Fruit fly (Drosophila melanogaster) whole organism, embryonic: ENCODE results near the gene CG15362.
A peak's percentile ranks its signal among the peaks of the same experiment; 100 is the strongest.

ENCODE experiments used
- CG10543 ChIP-seq: fragments of 200-800 bp; sonication (Bioruptor generic); optimal IDR thresholded peaks from 3 replicates; lab custom pipeline; 2017; ENCODE audit warnings: missing biosample characterization, mild to moderate bottlenecking, missing genetic modification characterization, moderate library complexity
- CG12071 ChIP-seq: fragments of 200-800 bp; sonication (Bioruptor generic); optimal IDR thresholded peaks from 3 replicates; lab custom pipeline; 2018; ENCODE audit warnings: missing biosample characterization, mild to moderate bottlenecking, missing genetic modification characterization
- CG12769 ChIP-seq: fragments of 200-800 bp; sonication (Bioruptor generic); optimal IDR thresholded peaks from 2 replicates; lab custom pipeline; 2019; ENCODE audit warnings: missing biosample characterization, mild to moderate bottlenecking, missing genetic modification characterization, moderate library complexity
- CG12942 ChIP-seq: fragments of 200-800 bp; sonication (Bioruptor generic); optimal IDR thresholded peaks from 3 replicates; lab custom pipeline; 2016; ENCODE audit warnings: missing biosample characterization, missing genetic modification characterization
- CG13624 ChIP-seq: fragments of 200-800 bp; sonication (Bioruptor generic); optimal IDR thresholded peaks from 2 replicates; lab custom pipeline; 2016; ENCODE audit warnings: missing biosample characterization, missing genetic modification characterization
- CG13775 ChIP-seq: fragments of 200-800 bp; sonication (Bioruptor generic); optimal IDR thresholded peaks from 3 replicates; lab custom pipeline; 2017; ENCODE audit warnings: missing biosample characterization, mild to moderate bottlenecking, missing genetic modification characterization
- CG18599 ChIP-seq: fragments of 200-800 bp; sonication (Bioruptor generic); optimal IDR thresholded peaks from 3 replicates; lab custom pipeline; 2017; ENCODE audit warnings: missing biosample characterization, missing genetic modification characterization, mild to moderate bottlenecking, moderate library complexity, missing genetic modification reagents
- CG2120 ChIP-seq: fragments of 200-800 bp; sonication (Bioruptor generic); optimal IDR thresholded peaks from 3 replicates; lab custom pipeline; 2016; ENCODE audit warnings: missing biosample characterization, missing genetic modification characterization
- CG2129 ChIP-seq: fragments of 200-800 bp; sonication (Bioruptor generic); IDR thresholded peaks from 2 replicates; pipeline ENCODE4 v1.3.6; 2022; ENCODE audit warnings: missing biosample characterization, missing genetic modification characterization; ENCODE audit not compliant: partially characterized antibody
- CG30403 ChIP-seq: fragments of 200-800 bp; sonication (Bioruptor generic); optimal IDR thresholded peaks from 3 replicates; lab custom pipeline; 2016; ENCODE audit warnings: missing biosample characterization, missing genetic modification characterization
- CG3065 ChIP-seq: fragments of 200-800 bp; sonication (Bioruptor generic); optimal IDR thresholded peaks from 2 replicates; lab custom pipeline; 2016; ENCODE audit warnings: missing biosample characterization, missing genetic modification characterization
- CG31441 ChIP-seq: fragments of 200-800 bp; sonication (Bioruptor generic); IDR thresholded peaks from 2 replicates; pipeline ENCODE4 v1.3.6; 2022; ENCODE audit warnings: missing biosample characterization, missing genetic modification characterization
- CG6854 ChIP-seq: fragments of 200-800 bp; sonication (Bioruptor generic); optimal IDR thresholded peaks from 3 replicates; lab custom pipeline; 2017; ENCODE audit warnings: missing biosample characterization, mild to moderate bottlenecking, missing genetic modification characterization
- CG7372 ChIP-seq: fragments of 200-800 bp; sonication (Bioruptor generic); IDR thresholded peaks from 2 replicates; pipeline ENCODE4 v1.3.6; 2022; ENCODE audit warnings: missing biosample characterization, missing genetic modification characterization
- CG8924 ChIP-seq: fragments of 200-800 bp; optimal IDR thresholded peaks from 3 replicates; lab custom pipeline; 2019; ENCODE audit warnings: missing biosample characterization, mild to moderate bottlenecking, missing genetic modification characterization, moderate library complexity
- Dek ChIP-seq: fragments of 200-800 bp; sonication (Bioruptor generic); optimal IDR thresholded peaks from 3 replicates; lab custom pipeline; 2019; ENCODE audit warnings: missing biosample characterization, mild to moderate bottlenecking, missing genetic modification characterization, moderate library complexity
- Dref ChIP-seq: fragments of 200-800 bp; sonication (Bioruptor generic); IDR thresholded peaks from 2 replicates; pipeline ENCODE4 v1.3.6; 2022; ENCODE audit warnings: missing biosample characterization, missing genetic modification characterization
- Fer1 ChIP-seq: fragments of 200-800 bp; sonication (Bioruptor generic); optimal IDR thresholded peaks from 2 replicates; lab custom pipeline; 2017; ENCODE audit warnings: missing biosample characterization, mild to moderate bottlenecking, missing genetic modification characterization
- Hmr ChIP-seq: fragments of 200-800 bp; sonication (Bioruptor generic); optimal IDR thresholded peaks from 3 replicates; lab custom pipeline; 2017; ENCODE audit warnings: mild to moderate bottlenecking, missing biosample characterization, missing genetic modification reagents, missing genetic modification characterization
- NC2β ChIP-seq: fragments of 200-800 bp; sonication (Bioruptor generic); optimal IDR thresholded peaks from 2 replicates; lab custom pipeline; 2016; ENCODE audit warnings: missing biosample characterization, missing genetic modification characterization
- PHDP ChIP-seq: fragments of 200-800 bp; sonication (Bioruptor generic); optimal IDR thresholded peaks from 3 replicates; lab custom pipeline; 2018; ENCODE audit warnings: missing biosample characterization, mild to moderate bottlenecking, missing genetic modification characterization, moderate library complexity
- Scr ChIP-seq: fragments of 200-800 bp; sonication (Bioruptor generic); IDR thresholded peaks from 2 replicates; pipeline ENCODE4 v1.3.6; 2022; ENCODE audit warnings: missing biosample characterization, missing genetic modification characterization; ENCODE audit not compliant: partially characterized antibody
- Sry-δ ChIP-seq: fragments of 200-800 bp; sonication (Bioruptor generic); optimal IDR thresholded peaks from 2 replicates; lab custom pipeline; 2016; ENCODE audit warnings: missing biosample characterization, missing genetic modification characterization
- YL-1 ChIP-seq: fragments of 200-800 bp; sonication (Bioruptor generic); optimal IDR thresholded peaks from 3 replicates; lab custom pipeline; 2017; ENCODE audit warnings: missing biosample characterization, mild to moderate bottlenecking, missing genetic modification characterization
- al ChIP-seq: fragments of 200-800 bp; sonication (Bioruptor generic); IDR thresholded peaks from 2 replicates; pipeline ENCODE4 v1.3.6; 2022; ENCODE audit warnings: missing biosample characterization, missing genetic modification characterization
- amos ChIP-seq: fragments of 200-800 bp; sonication (Bioruptor generic); IDR thresholded peaks from 2 replicates; pipeline ENCODE4 v1.3.6; 2022; ENCODE audit warnings: missing biosample characterization, missing genetic modification characterization; ENCODE audit not compliant: partially characterized antibody
- ato ChIP-seq: fragments of 200-800 bp; sonication (Bioruptor generic); IDR thresholded peaks from 2 replicates; pipeline ENCODE4 v1.3.6; 2022; ENCODE audit warnings: missing biosample characterization, missing genetic modification characterization; ENCODE audit not compliant: partially characterized antibody
- cad ChIP-seq: fragments of >200 bp; optimal IDR thresholded peaks from 2 replicates; lab custom pipeline; 2017; ENCODE audit warnings: missing biosample characterization, missing genetic modification characterization
- chinmo ChIP-seq: fragments of 200-800 bp; sonication (Bioruptor generic); IDR thresholded peaks from 4 replicates; pipeline ENCODE4 v1.3.6; 2022; ENCODE audit warnings: missing biosample characterization, missing genetic modification characterization; ENCODE audit not compliant: partially characterized antibody
- crp ChIP-seq, 2 experiments: fragments of 200-800 bp; sonication (Bioruptor generic); optimal IDR thresholded peaks; 2 replicates in 1 of 2; 3 replicates in 1 of 2; lab custom pipeline; 2017; ENCODE audit warnings: missing biosample characterization in 2 of 2, missing genetic modification characterization in 2 of 2, mild to moderate bottlenecking in 1 of 2, moderate library complexity in 1 of 2
- dmrt99B ChIP-seq: fragments of 200-800 bp; sonication (Bioruptor generic); optimal IDR thresholded peaks from 2 replicates; lab custom pipeline; 2018; ENCODE audit warnings: missing biosample characterization, mild to moderate bottlenecking, missing genetic modification characterization, moderate library complexity
- grau ChIP-seq: fragments of 200-800 bp; optimal IDR thresholded peaks from 3 replicates; lab custom pipeline; 2019; ENCODE audit warnings: missing biosample characterization, mild to moderate bottlenecking, missing genetic modification characterization, moderate library complexity
- hb ChIP-seq: fragments of 200-800 bp; sonication (Bioruptor generic); IDR thresholded peaks from 3 replicates; pipeline ENCODE4 v1.3.6; 2022; ENCODE audit warnings: missing biosample characterization, missing genetic modification characterization; ENCODE audit not compliant: partially characterized antibody
- ind ChIP-seq: fragments of 200-800 bp; sonication (Bioruptor generic); optimal IDR thresholded peaks from 3 replicates; lab custom pipeline; 2016; ENCODE audit warnings: missing biosample characterization, missing genetic modification characterization
- inv ChIP-seq: fragments of 200-800 bp; sonication (Bioruptor generic); IDR thresholded peaks from 2 replicates; pipeline ENCODE4 v1.3.6; 2022; ENCODE audit warnings: missing biosample characterization, missing genetic modification characterization; ENCODE audit not compliant: partially characterized antibody
- knrl ChIP-seq: fragments of 200-800 bp; sonication (Bioruptor generic); IDR thresholded peaks from 3 replicates; pipeline ENCODE4 v1.3.6; 2022; ENCODE audit warnings: missing biosample characterization, missing genetic modification characterization; ENCODE audit not compliant: partially characterized antibody
- mld ChIP-seq: fragments of 200-800 bp; sonication (Bioruptor generic); IDR thresholded peaks from 3 replicates; pipeline ENCODE4 v1.3.6; 2022; ENCODE audit warnings: missing biosample characterization, missing genetic modification characterization; ENCODE audit not compliant: partially characterized antibody
- nom ChIP-seq: fragments of 200-800 bp; sonication (Bioruptor generic); optimal IDR thresholded peaks from 2 replicates; lab custom pipeline; 2017; ENCODE audit warnings: missing biosample characterization, missing genetic modification characterization, mild to moderate bottlenecking, moderate library complexity, missing genetic modification reagents
- prd ChIP-seq, 3 experiments: fragments of >200 bp in 2 of 3; fragments of 200-800 bp in 1 of 3; sonication (Bioruptor generic) in 1 of 3; optimal IDR thresholded peaks in 2 of 3; IDR thresholded peaks in 1 of 3; 2 replicates in 2 of 3; 3 replicates in 1 of 3; pipeline versions ENCODE4 v1.3.6 to Lab custom; 2017 to 2022; ENCODE audit warnings: missing biosample characterization in 1 of 3, missing genetic modification characterization in 1 of 3
- pum ChIP-seq: fragments of 200-800 bp; sonication (Bioruptor generic); optimal IDR thresholded peaks from 2 replicates; lab custom pipeline; 2016; ENCODE audit warnings: missing biosample characterization, missing genetic modification characterization
- slbo ChIP-seq: fragments of 200-800 bp; sonication (Bioruptor generic); IDR thresholded peaks from 2 replicates; pipeline ENCODE4 v1.3.6; 2022; ENCODE audit warnings: missing biosample characterization, missing genetic modification characterization
- slou ChIP-seq: fragments of 200-800 bp; sonication (Bioruptor generic); optimal IDR thresholded peaks from 3 replicates; lab custom pipeline; 2016; ENCODE audit warnings: missing biosample characterization, missing genetic modification characterization
- sna ChIP-seq: fragments of 200-800 bp; sonication (Bioruptor generic); IDR thresholded peaks from 2 replicates; pipeline ENCODE4 v1.3.6; 2022; ENCODE audit warnings: missing biosample characterization, missing genetic modification characterization; ENCODE audit not compliant: partially characterized antibody
- vnd ChIP-seq: fragments of 200-800 bp; sonication (Bioruptor generic); IDR thresholded peaks from 3 replicates; pipeline ENCODE4 v1.3.6; 2022; ENCODE audit warnings: missing biosample characterization, missing genetic modification characterization; ENCODE audit not compliant: partially characterized antibody
- z ChIP-seq: fragments of 200-800 bp; sonication (Bioruptor generic); IDR thresholded peaks from 3 replicates; pipeline ENCODE4 v1.3.6; 2022; ENCODE audit warnings: missing biosample characterization, missing genetic modification characterization
- zen2 ChIP-seq: fragments of 200-800 bp; sonication (Bioruptor generic); IDR thresholded peaks from 3 replicates; pipeline ENCODE4 v1.3.6; 2022; ENCODE audit warnings: missing biosample characterization, missing genetic modification characterization; ENCODE audit not compliant: partially characterized antibody

CG15362 gene

dm6 chr2L:1987434-1988191 lies 6.6 kb downstream of the CG15362 start, which contains the start of gene Got2 (continued):
- peak; percentile 75 for TF ChIP-seq zen2 (GFP tag; lab: Robert Waterston, UW)
- TF ChIP-seq Fer1 (GFP tag; lab: Kevin White, UChicago): no peak
- TF ChIP-seq Hmr (GFP tag; lab: Kevin White, UChicago): peak; percentile 70
- TF ChIP-seq hb: peak; percentile 77; the same call in 2 of the 3 replicates
- TF ChIP-seq pum (GFP tag; lab: Kevin White, UChicago): no peak
- peak; percentile 52 for TF ChIP-seq CG2120 (GFP tag; lab: Kevin White, UChicago)
- peak; percentile 78 for TF ChIP-seq vnd (GFP tag; lab: Robert Waterston, UW)
- no peak for TF ChIP-seq NC2β (GFP tag; lab: Kevin White, UChicago)
- TF ChIP-seq z (GFP tag; lab: Robert Waterston, UW): no peak
- TF ChIP-seq CG2129 (GFP tag; lab: Robert Waterston, UW): peak; percentile 18; the same call in 1 of the 2 replicates
- TF ChIP-seq CG7372 (GFP tag; lab: Robert Waterston, UW): no peak
- TF ChIP-seq CG10543 (GFP tag; lab: Kevin White, UChicago): no peak
- peak; percentile 57 for TF ChIP-seq slbo (GFP tag; lab: Robert Waterston, UW)
- TF ChIP-seq al (GFP tag; lab: Robert Waterston, UW): 0 out of 2 replicates have a peak, but pooled peaks have one; percentile 26
- TF ChIP-seq CG30403: peak; percentile 35
- TF ChIP-seq YL-1 (GFP tag; lab: Kevin White, UChicago): no peak
- TF ChIP-seq CG31441: 0 out of 2 replicates have a peak, but pooled peaks have one; percentile 34
- TF ChIP-seq CG8924: peak; percentile 28
- TF ChIP-seq nom (GFP tag; lab: Kevin White, UChicago): no peak
- peak; percentile 84 for TF ChIP-seq Scr (GFP tag; lab: Robert Waterston, UW)
- peak; percentile 13 for TF ChIP-seq CG6854 (GFP tag; lab: Kevin White, UChicago)
- no peak for TF ChIP-seq prd (optimal IDR thresholded peaks at IDR 0.05; lab: Kevin White, UChicago)
- 0 out of 3 replicates have a peak, but pooled peaks have one; percentile 32 for TF ChIP-seq prd (GFP tag; IDR thresholded peaks at IDR 0.05; lab: Robert Waterston, UW)
- peak; percentile 49 for TF ChIP-seq Dek (tag; lab: Kevin White, UChicago)
- TF ChIP-seq CG13775 (GFP tag; lab: Kevin White, UChicago): peak; percentile 20
- TF ChIP-seq CG12071: no peak
- TF ChIP-seq knrl (GFP tag; lab: Robert Waterston, UW): peak; percentile 85
- peak; percentile 10 for TF ChIP-seq PHDP (tag; lab: Kevin White, UChicago)
- TF ChIP-seq mld (GFP tag; lab: Robert Waterston, UW): peak; percentile 70; the same call in 1 of the 3 replicates
- TF ChIP-seq inv (GFP tag; lab: Robert Waterston, UW): peak; percentile 87
- TF ChIP-seq CG18599: peak; percentile 43
- no peak for TF ChIP-seq CG3065 (GFP tag; lab: Kevin White, UChicago)
- peak; percentile 16 for TF ChIP-seq ind (GFP tag; lab: Kevin White, UChicago)
- TF ChIP-seq ato: peak; percentile 75
- TF ChIP-seq amos (GFP tag; lab: Robert Waterston, UW): peak; percentile 87
- TF ChIP-seq cad: no peak
- peak; percentile 11 for TF ChIP-seq Sry-δ (GFP tag; lab: Kevin White, UChicago)
- TF ChIP-seq sna: peak; percentile 87
- TF ChIP-seq CG13624 (GFP tag; lab: Kevin White, UChicago): no peak
- no peak for TF ChIP-seq grau (tag; lab: Kevin White, UChicago)
- peak; percentile 90; the same call in 3 of the 4 replicates for TF ChIP-seq chinmo (GFP tag; lab: Robert Waterston, UW)
- TF ChIP-seq CG12942: no peak
- peak in 1 of 2 experiments; percentile 63 for TF ChIP-seq crp (GFP tag; optimal IDR thresholded peaks at IDR 0.05; lab: Kevin White, UChicago)
- peak; percentile 19 for TF ChIP-seq dmrt99B (tag; lab: Kevin White, UChicago)
- TF ChIP-seq CG12769 (tag; lab: Kevin White, UChicago): peak; percentile 15
- TF ChIP-seq slou (GFP tag; lab: Kevin White, UChicago): no peak
- peak; percentile 54 for TF ChIP-seq Dref (GFP tag; lab: Robert Waterston, UW)
